Worm (Caenorhabditis elegans): ENCODE measurements around the gene scl-11.

scl-11 gene

DNA sequence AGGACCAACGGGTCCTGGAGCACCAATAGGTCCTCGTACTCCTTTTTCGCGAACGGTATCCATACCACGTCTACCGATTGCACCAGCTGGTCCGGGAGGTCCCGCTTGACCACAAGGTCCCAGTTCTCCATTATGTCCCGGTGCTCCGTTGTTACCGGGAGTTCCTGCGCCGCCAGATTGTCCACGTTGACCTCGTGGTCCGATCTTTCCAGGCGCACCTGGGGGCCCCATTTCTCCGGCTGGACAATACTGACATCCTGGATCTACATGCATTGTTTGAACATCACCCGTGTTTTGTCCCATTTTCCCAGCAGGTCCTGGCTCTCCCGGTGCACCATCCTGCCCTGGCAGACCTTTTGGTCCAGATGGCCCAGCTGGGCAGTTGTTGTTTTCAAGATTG lies 14.9 kb downstream of the scl-11 start (continued):
- TF ChIP-seq snpc-1.2 (GFP tag; IDR thresholded peaks at IDR 0.05) (no peak), lim-7 (GFP tag; IDR thresholded peaks at IDR 0.05) (no peak), ceh-82 (tag; optimal IDR thresholded peaks at IDR 0.05) (no peak), sdz-12 (GFP tag; optimal IDR thresholded peaks at IDR 0.05) (no peak), R02D3.7 (tag; optimal IDR thresholded peaks at IDR 0.05) (no peak)

DNA sequence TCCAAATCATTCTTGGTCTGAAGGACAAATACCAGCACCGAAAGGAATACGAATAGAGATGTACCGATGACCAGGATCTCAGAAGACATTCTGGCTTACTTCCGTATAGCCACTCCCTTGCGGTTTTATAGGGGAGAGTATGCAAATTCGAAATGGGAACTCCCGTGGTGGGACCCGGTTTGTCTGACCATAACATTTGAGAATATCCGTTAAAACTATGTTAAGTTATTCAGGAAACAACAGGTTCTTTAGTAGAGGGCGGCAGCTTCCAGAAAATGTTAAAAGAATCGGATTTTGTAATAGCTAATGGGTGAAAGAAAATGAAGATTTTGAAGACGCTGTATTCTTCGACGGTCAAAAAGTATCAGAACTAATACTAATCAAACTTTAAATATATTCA lies 16.0 kb downstream of the scl-11 start, which contains the start of gene col-131:
Gene col-131, minus strand, starts transcription at position 101 of the 400 bp plus-strand sequence.
- TF ChIP-seq spr-1 (tag; optimal IDR thresholded peaks at IDR 0.05) (no peak), ceh-20 (GFP tag; IDR thresholded peaks at IDR 0.05) (no peak), sdz-12 (GFP tag; optimal IDR thresholded peaks at IDR 0.05) (no peak), zfp-2 (tag; optimal IDR thresholded peaks at IDR 0.05) (no peak), lir-3 (tag; optimal IDR thresholded peaks at IDR 0.05) (no peak), ZK546.5 (tag; optimal IDR thresholded peaks at IDR 0.05) (no peak), fos-1 (tag; optimal IDR thresholded peaks at IDR 0.05) (no peak), T20F7.1 (GFP tag; optimal IDR thresholded peaks at IDR 0.05) (no peak), lin-39 (tag; optimal IDR thresholded peaks at IDR 0.05) (no peak)

DNA sequence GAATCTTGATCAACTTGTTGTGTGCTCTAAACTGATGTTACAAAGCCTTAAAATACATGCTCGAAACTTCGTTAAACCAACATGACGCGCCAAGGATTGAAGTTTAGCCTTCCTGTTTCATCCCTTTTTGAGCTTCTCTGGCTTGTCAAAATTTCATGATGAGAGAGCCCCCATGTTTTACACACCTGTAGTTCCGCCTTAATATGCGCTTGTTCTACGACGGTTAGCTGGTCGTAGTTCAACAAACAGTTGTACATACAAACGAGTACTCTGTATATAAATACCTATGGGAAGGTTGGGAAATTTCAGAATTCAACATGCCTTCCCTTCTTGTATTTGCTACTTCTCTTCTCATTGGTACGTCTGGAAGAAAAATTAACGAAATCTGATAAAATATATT lies 17.3 kb downstream of the scl-11 start, which contains the start of gene scl-6:
Gene scl-6, plus strand, starts transcription at position 301 of the 400 bp plus-strand sequence.
- no peak for TF ChIP-seq ceh-62 (tag; optimal IDR thresholded peaks at IDR 0.05)
- no peak for TF ChIP-seq nhr-77 (tag; optimal IDR thresholded peaks at IDR 0.05)
- no peak for TF ChIP-seq cey-2 (tag; optimal IDR thresholded peaks at IDR 0.05; ENCODE audit: borderline replicate concordance, insufficient read depth)
- no peak for TF ChIP-seq tra-1 (GFP tag; IDR thresholded peaks at IDR 0.05)
- TF ChIP-seq nhr-6 (tag; optimal IDR thresholded peaks at IDR 0.05) = no peak
- no peak for TF ChIP-seq hlh-11 (tag; optimal IDR thresholded peaks at IDR 0.05)
- TF ChIP-seq php-3 (GFP tag; IDR thresholded peaks at IDR 0.05) = no peak
- no peak for TF ChIP-seq daf-16 (GFP tag; optimal IDR thresholded peaks at IDR 0.05)
- no peak for TF ChIP-seq daf-16 (tag; optimal IDR thresholded peaks at IDR 0.05)
- no peak for TF ChIP-seq mdl-1 (tag; optimal IDR thresholded peaks at IDR 0.05)
- TF ChIP-seq spr-1 (tag; optimal IDR thresholded peaks at IDR 0.05) = no peak
- TF ChIP-seq madf-5 (GFP tag; IDR thresholded peaks at IDR 0.05) = no peak
- no peak for TF ChIP-seq rbr-2 (tag; optimal IDR thresholded peaks at IDR 0.05)
- no peak for TF ChIP-seq vab-7 (GFP tag; IDR thresholded peaks at IDR 0.05)
- TF ChIP-seq arid-1 (GFP tag; conservative IDR thresholded peaks at IDR 0.05) = no peak

DNA sequence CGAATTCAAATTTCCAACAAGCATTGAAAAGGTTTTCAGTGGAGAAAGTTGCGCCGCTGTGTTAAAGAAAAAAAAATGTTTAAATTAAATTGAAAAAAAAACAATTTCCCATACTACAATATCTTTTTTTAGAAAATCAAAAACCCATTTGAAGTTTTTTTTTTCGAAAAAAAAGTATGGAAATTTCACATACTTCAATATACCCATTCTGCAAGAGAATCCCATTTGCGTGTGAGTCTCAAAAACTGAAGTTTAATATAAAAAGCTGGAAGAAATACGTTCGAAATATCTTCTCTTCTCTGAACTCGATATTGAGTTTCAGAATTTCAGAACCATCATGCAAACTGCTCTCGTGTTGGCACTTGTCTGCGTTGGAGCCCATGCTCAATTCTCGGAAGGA lies 19.0 kb downstream of the scl-11 start, which contains the start of gene scl-7:
Gene scl-7, plus strand, starts transcription at position 301 of the 400 bp plus-strand sequence.
- TF ChIP-seq sdz-12 (GFP tag; optimal IDR thresholded peaks at IDR 0.05) = no peak
- TF ChIP-seq nhr-111 (GFP tag; optimal IDR thresholded peaks at IDR 0.05) = no peak
- no peak for TF ChIP-seq nhr-237 (tag; optimal IDR thresholded peaks at IDR 0.05)
- TF ChIP-seq daf-8 (GFP tag; IDR thresholded peaks at IDR 0.05) = no peak
- TF ChIP-seq lin-39 (tag; optimal IDR thresholded peaks at IDR 0.05) = no peak
- TF ChIP-seq nhr-77 (tag; optimal IDR thresholded peaks at IDR 0.05) = no peak
- no peak for TF ChIP-seq madf-5 (GFP tag; IDR thresholded peaks at IDR 0.05)
- TF ChIP-seq F49E8.2 (tag; optimal IDR thresholded peaks at IDR 0.05; ENCODE audit: borderline replicate concordance) = no peak
- no peak for TF ChIP-seq aha-1 (tag)

DNA sequence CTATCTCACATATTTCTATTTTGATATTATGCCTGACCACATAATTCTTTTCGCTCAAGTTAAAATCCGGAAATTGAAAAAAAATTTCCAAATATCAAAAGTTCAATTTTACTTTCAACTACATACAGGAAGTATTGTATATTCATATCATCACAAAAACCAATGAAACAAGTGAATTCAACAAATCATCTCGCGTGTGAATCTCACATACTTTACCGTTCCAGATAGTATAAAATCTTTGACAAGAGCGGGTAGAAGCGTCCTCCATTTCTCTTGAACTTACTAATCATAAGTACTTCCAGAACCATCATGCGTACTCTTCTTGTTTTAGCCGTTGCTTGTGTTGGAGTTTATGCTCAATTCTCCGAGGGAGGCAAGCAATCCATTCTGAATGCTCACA lies 20.3 kb downstream of the scl-11 start, which contains the start of gene scl-8:
Gene scl-8, plus strand, starts transcription at position 301 of the 400 bp plus-strand sequence.
- TF ChIP-seq lin-39 (tag; optimal IDR thresholded peaks at IDR 0.05) (no peak), aha-1 (tag) (peak; percentile 36)
